Worm (Caenorhabditis elegans) whole organism, L4 larva: ENCODE results near the gene R105.1.

Source experiments
- R02D3.7 ChIP-seq: fragments of 150-350 bp; sonication (generic microtip); optimal IDR thresholded peaks from 3 replicates; lab custom pipeline; 2014; ENCODE audit warnings: missing biosample characterization, missing genetic modification characterization
- Y48G9A.11 ChIP-seq: fragments of 200-800 bp; sonication (Bioruptor generic); IDR thresholded peaks from 2 replicates; pipeline ENCODE4 v1.3.6; 2022; ENCODE audit warnings: missing genetic modification reagents, missing genetic modification characterization, missing compliant biosample characterization
- ceh-20 ChIP-seq: fragments of 200-800 bp; sonication (Bioruptor generic); IDR thresholded peaks from 2 replicates; pipeline ENCODE4 v1.3.6; 2022; ENCODE audit warnings: missing genetic modification reagents, missing genetic modification characterization, missing compliant biosample characterization
- ceh-82 ChIP-seq: sonication (generic microtip); optimal IDR thresholded peaks from 2 replicates; lab custom pipeline; 2017; ENCODE audit warnings: missing biosample characterization, missing genetic modification characterization
- daf-16 ChIP-seq, 3 experiments: sonication (generic microtip); optimal IDR thresholded peaks; 2 replicates each; lab custom pipeline; 2016 to 2017; ENCODE audit warnings: missing genetic modification characterization in 3 of 3, missing genetic modification reagents in 3 of 3, mild to moderate bottlenecking in 2 of 3, missing compliant biosample characterization in 2 of 3, missing biosample characterization in 1 of 3, moderate library complexity in 1 of 3
- dmd-8 ChIP-seq: fragments of 200-800 bp; sonication (Bioruptor generic); IDR thresholded peaks from 2 replicates; pipeline ENCODE4 v1.3.6; 2022; ENCODE audit warnings: missing genetic modification characterization, missing compliant biosample characterization
- dmd-9 ChIP-seq: fragments of 200-800 bp; sonication (Bioruptor generic); IDR thresholded peaks from 2 replicates; pipeline ENCODE4 v1.3.6; 2022; ENCODE audit warnings: missing genetic modification reagents, missing genetic modification characterization, missing compliant biosample characterization
- duxl-1 ChIP-seq: sonication (generic microtip); optimal IDR thresholded peaks from 2 replicates; lab custom pipeline; 2016; ENCODE audit warnings: mild to moderate bottlenecking, missing genetic modification characterization, moderate library complexity, missing compliant biosample characterization; ENCODE audit not compliant: poor library complexity
- egl-27 ChIP-seq: sonication (generic microtip); optimal IDR thresholded peaks from 3 replicates; lab custom pipeline; 2017; ENCODE audit warnings: missing biosample characterization, missing genetic modification reagents, missing genetic modification characterization
- egl-43 ChIP-seq: fragments of 200-800 bp; sonication (Bioruptor generic); IDR thresholded peaks from 2 replicates; pipeline ENCODE4 v1.3.6; 2022; ENCODE audit warnings: missing genetic modification reagents, missing genetic modification characterization, missing compliant biosample characterization
- fkh-10 ChIP-seq: fragments of 150-350 bp; optimal IDR thresholded peaks from 2 replicates; lab custom pipeline; 2014; ENCODE audit warnings: missing biosample characterization, missing genetic modification reagents, missing genetic modification characterization
- fos-1 ChIP-seq: fragments of 150-350 bp; optimal IDR thresholded peaks from 2 replicates; lab custom pipeline; 2014; ENCODE audit warnings: missing biosample characterization, missing genetic modification characterization
- lin-1 ChIP-seq: fragments of 200-800 bp; sonication (Bioruptor generic); IDR thresholded peaks from 2 replicates; pipeline ENCODE4 v1.3.6; 2022; ENCODE audit warnings: missing genetic modification reagents, missing genetic modification characterization, missing compliant biosample characterization
- lin-29 ChIP-seq: fragments of 200-800 bp; sonication (Bioruptor generic); IDR thresholded peaks from 2 replicates; pipeline ENCODE4 v1.3.6; 2022; ENCODE audit warnings: missing genetic modification reagents, missing genetic modification characterization, missing compliant biosample characterization
- mes-2 ChIP-seq: sonication (generic microtip); optimal IDR thresholded peaks from 2 replicates; lab custom pipeline; 2016; ENCODE audit warnings: missing genotype, mild to moderate bottlenecking, missing genetic modification characterization, missing compliant biosample characterization; ENCODE audit not compliant: poor library complexity, severe bottlenecking
- mxl-2 ChIP-seq: fragments of 200-800 bp; sonication (Bioruptor generic); conservative IDR thresholded peaks from 2 replicates; pipeline ENCODE4 v1.3.6; 2022; ENCODE audit warnings: missing genetic modification reagents, missing genetic modification characterization, missing compliant biosample characterization
- mxl-3 ChIP-seq: fragments of 200-800 bp; sonication (Bioruptor generic); optimal IDR thresholded peaks from 2 replicates; lab custom pipeline; 2018; ENCODE audit warnings: mild to moderate bottlenecking, missing genetic modification characterization, missing compliant biosample characterization
- nhr-102 ChIP-seq: sonication (generic microtip); optimal IDR thresholded peaks from 2 replicates; lab custom pipeline; 2016; ENCODE audit warnings: mild to moderate bottlenecking, missing genetic modification characterization, moderate library complexity, missing compliant biosample characterization
- nhr-111 ChIP-seq: fragments of 200-800 bp; sonication (Bioruptor generic); optimal IDR thresholded peaks from 2 replicates; lab custom pipeline; 2018; ENCODE audit warnings: mild to moderate bottlenecking, missing genetic modification characterization, missing compliant biosample characterization
- nhr-42 ChIP-seq: fragments of 200-800 bp; sonication (Bioruptor generic); IDR thresholded peaks from 2 replicates; pipeline ENCODE4 v1.3.6; 2022; ENCODE audit warnings: missing genetic modification characterization, missing compliant biosample characterization
- nhr-48 ChIP-seq: sonication (generic microtip); optimal IDR thresholded peaks from 2 replicates; lab custom pipeline; 2016; ENCODE audit warnings: mild to moderate bottlenecking, missing genetic modification characterization, missing compliant biosample characterization
- pha-4 ChIP-seq, 2 experiments: fragments of 150-350 bp in 1 of 2; fragments of 200-800 bp in 1 of 2; sonication (Bioruptor generic) in 1 of 2; IDR thresholded peaks in 1 of 2; optimal IDR thresholded peaks in 1 of 2; 2 replicates each; pipeline versions ENCODE4 v1.3.6 to Lab custom; 2014 to 2022; ENCODE audit warnings: missing genetic modification characterization in 2 of 2, missing genetic modification reagents in 2 of 2, missing biosample characterization in 1 of 2, missing compliant biosample characterization in 1 of 2
- pqm-1 ChIP-seq: sonication (generic microtip); optimal IDR thresholded peaks from 2 replicates; lab custom pipeline; 2017; ENCODE audit warnings: missing biosample characterization, missing genetic modification characterization
- sdz-12 ChIP-seq: fragments of 200-800 bp; sonication (Bioruptor generic); optimal IDR thresholded peaks from 2 replicates; lab custom pipeline; 2018; ENCODE audit warnings: mild to moderate bottlenecking, missing genetic modification characterization, missing compliant biosample characterization
- set-16 ChIP-seq: fragments of 200-800 bp; sonication (Bioruptor generic); IDR thresholded peaks from 2 replicates; pipeline ENCODE4 v1.3.6; 2022; ENCODE audit warnings: missing genetic modification reagents, missing genetic modification characterization, missing compliant biosample characterization
- snpc-1.2 ChIP-seq: fragments of 200-800 bp; sonication (Bioruptor generic); IDR thresholded peaks from 2 replicates; pipeline ENCODE4 v1.3.6; 2022; ENCODE audit warnings: missing genetic modification reagents, missing genetic modification characterization, missing compliant biosample characterization
- tra-1 ChIP-seq: fragments of 200-800 bp; sonication (Bioruptor generic); IDR thresholded peaks from 2 replicates; pipeline ENCODE4 v1.3.6; 2022; ENCODE audit warnings: missing genetic modification reagents, missing genetic modification characterization, missing compliant biosample characterization
- unc-62 ChIP-seq, 3 experiments: fragments of 150-350 bp in 1 of 3; sonication (generic microtip); optimal IDR thresholded peaks in 2 of 3; peaks in 1 of 3; 1 replicate in 1 of 3; 2 replicates in 2 of 3; lab custom pipeline; 2014 to 2017; ENCODE audit warnings: missing biosample characterization in 3 of 3, missing genetic modification characterization in 3 of 3, missing genetic modification reagents in 3 of 3, missing genotype in 1 of 3
- zip-11 ChIP-seq: fragments of 200-800 bp; sonication (Bioruptor generic); IDR thresholded peaks from 2 replicates; pipeline ENCODE4 v1.3.6; 2022; ENCODE audit warnings: missing genetic modification characterization, missing compliant biosample characterization
- ztf-11 ChIP-seq: fragments of 150-350 bp; optimal IDR thresholded peaks from 2 replicates; lab custom pipeline; 2014; ENCODE audit warnings: missing biosample characterization, missing genetic modification characterization

The R105.1 gene

ce11 chrIV:4665079-4665478 lies 31.6 kb downstream of the R105.1 start, which contains the start of gene F29B9.1:
F29B9.1 (plus strand) TSS chrIV:4665379.
- TF ChIP-seq mxl-2 (GFP tag; lab: Robert Waterston, UW): no peak
- TF ChIP-seq duxl-1 (tag; lab: Kevin White, UChicago): peak; percentile 26
- TF ChIP-seq, all 104 proteins: peak for 1

- TF ChIP-seq mes-2 (tag; lab: Kevin White, UChicago) (no peak), unc-62 (GFP tag; optimal IDR thresholded peaks at IDR 0.05 in 1 of 2; lab: Kevin White, UChicago) (peak in 1 of 2 experiments; percentile 77), unc-62 (tag; optimal IDR thresholded peaks at IDR 0.05; lab: Kevin White, UChicago) (no peak), sdz-12 (no peak), tra-1 (no peak), ceh-20 (GFP tag; lab: Robert Waterston, UW) (0 out of 2 replicates have a peak, but pooled peaks have one; percentile 25), dmd-8 (no peak), set-16 (GFP tag; lab: Robert Waterston, UW) (peak; percentile 79)
Measured at ce11 chrIV:4667383-4667782, 33.9 kb downstream of the R105.1 start.

DNA sequence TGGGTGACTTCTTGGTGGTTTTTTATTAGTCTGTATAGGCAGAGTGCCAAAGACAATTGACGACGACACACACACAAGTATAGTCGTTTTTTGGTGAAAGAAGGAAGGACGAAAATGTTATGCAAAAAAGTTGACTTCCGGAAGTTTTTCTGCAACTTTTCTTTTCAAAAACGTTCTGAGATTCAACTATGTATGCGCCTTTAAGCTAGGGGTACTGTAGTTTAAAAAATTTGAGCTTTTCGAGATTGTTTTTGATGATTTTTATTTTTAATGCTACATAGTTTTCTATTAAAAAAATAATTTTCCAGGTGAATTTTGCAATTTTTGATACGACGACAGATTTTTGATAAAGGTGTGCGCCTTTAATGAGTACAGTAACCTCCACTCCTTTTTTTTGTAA lies 34.3 kb downstream of the R105.1 start:
- TF ChIP-seq nhr-102: no peak
- TF ChIP-seq nhr-42 (GFP tag; lab: Robert Waterston, UW): no peak
- TF ChIP-seq dmd-8: no peak
- no peak for TF ChIP-seq fos-1 (tag; lab: Kevin White, UChicago)
- no peak for TF ChIP-seq dmd-9 (GFP tag; lab: Robert Waterston, UW)

ce11 chrIV:4669242-4669641 lies 35.7 kb downstream of the R105.1 start, which contains the start of gene F29B9.12:
F29B9.12 (plus strand) TSS chrIV:4669542.
- TF ChIP-seq ceh-82 (tag; lab: Kevin White, UChicago) (no peak), snpc-1.2 (no peak), nhr-42 (GFP tag; lab: Robert Waterston, UW) (no peak), nhr-111 (GFP tag; lab: Kevin White, UChicago) (no peak), Y48G9A.11 (GFP tag; lab: Robert Waterston, UW) (no peak), mxl-3 (GFP tag; lab: Kevin White, UChicago) (no peak), ztf-11 (tag; lab: Kevin White, UChicago) (no peak), nhr-48 (tag; lab: Kevin White, UChicago) (no peak), nhr-102 (no peak)

- TF ChIP-seq egl-43 (GFP tag; lab: Robert Waterston, UW) (no peak), egl-27 (tag; lab: Kevin White, UChicago) (no peak), R02D3.7 (no peak), daf-16 (GFP tag; optimal IDR thresholded peaks at IDR 0.05; lab: Kevin White, UChicago) (no peak), daf-16 (tag; optimal IDR thresholded peaks at IDR 0.05; lab: Kevin White, UChicago) (no peak), pha-4 (GFP tag; IDR thresholded peaks at IDR 0.05; lab: Robert Waterston, UW) (no peak), pha-4 (tag; optimal IDR thresholded peaks at IDR 0.05; lab: Kevin White, UChicago) (no peak), lin-29 (GFP tag; lab: Robert Waterston, UW) (no peak), snpc-1.2 (no peak), pqm-1 (no peak), zip-11 (GFP tag; lab: Robert Waterston, UW) (no peak), fkh-10 (GFP tag; lab: Kevin White, UChicago) (no peak), lin-1 (GFP tag; lab: Robert Waterston, UW) (no peak), ceh-20 (GFP tag; lab: Robert Waterston, UW) (no peak)
- TF ChIP-seq, all 104 proteins: peak for 0
Measured at ce11 chrIV:4673332-4673731, 39.8 kb downstream of the R105.1 start.
